Fruit fly (Drosophila melanogaster) whole organism, embryonic: ENCODE data around the gene CG32645.

Source experiments
- Bgb ChIP-seq: fragments of 200-800 bp; sonication (Bioruptor generic); IDR thresholded peaks from 2 replicates; pipeline ENCODE4 v1.3.6; 2022; ENCODE audit warnings: missing biosample characterization, missing genetic modification characterization; ENCODE audit not compliant: partially characterized antibody
- CG10209 ChIP-seq: fragments of 200-800 bp; sonication (Bioruptor generic); optimal IDR thresholded peaks from 3 replicates; lab custom pipeline; 2017; ENCODE audit warnings: missing biosample characterization, mild to moderate bottlenecking, missing genetic modification characterization, missing genetic modification reagents
- CG10431 ChIP-seq: fragments of 200-800 bp; sonication (Bioruptor generic); optimal IDR thresholded peaks from 3 replicates; lab custom pipeline; 2018; ENCODE audit warnings: missing biosample characterization, mild to moderate bottlenecking, missing genetic modification characterization
- CG11695 ChIP-seq: fragments of 200-800 bp; sonication (Bioruptor generic); IDR thresholded peaks from 3 replicates; pipeline ENCODE4 v1.3.6; 2022; ENCODE audit warnings: missing biosample characterization, missing genetic modification characterization
- CG12071 ChIP-seq: fragments of 200-800 bp; sonication (Bioruptor generic); optimal IDR thresholded peaks from 3 replicates; lab custom pipeline; 2018; ENCODE audit warnings: missing biosample characterization, mild to moderate bottlenecking, missing genetic modification characterization
- CG12236 ChIP-seq: fragments of 200-800 bp; sonication (Bioruptor generic); optimal IDR thresholded peaks from 2 replicates; lab custom pipeline; 2016; ENCODE audit warnings: missing biosample characterization, missing genetic modification characterization
- CG12769 ChIP-seq: fragments of 200-800 bp; sonication (Bioruptor generic); optimal IDR thresholded peaks from 2 replicates; lab custom pipeline; 2019; ENCODE audit warnings: missing biosample characterization, mild to moderate bottlenecking, missing genetic modification characterization, moderate library complexity
- CG14965 ChIP-seq: fragments of 200-800 bp; sonication (Bioruptor generic); optimal IDR thresholded peaks from 2 replicates; lab custom pipeline; 2016; ENCODE audit warnings: missing biosample characterization, missing genetic modification characterization, borderline replicate concordance
- CG17328 ChIP-seq: fragments of 200-800 bp; sonication (Bioruptor generic); IDR thresholded peaks from 2 replicates; pipeline ENCODE4 v1.3.6; 2022; ENCODE audit warnings: missing biosample characterization, missing genetic modification characterization
- CG17385 ChIP-seq: fragments of 200-800 bp; sonication (Bioruptor generic); optimal IDR thresholded peaks from 3 replicates; lab custom pipeline; 2018; ENCODE audit warnings: missing biosample characterization, mild to moderate bottlenecking, missing genetic modification characterization
- CG17912 ChIP-seq: fragments of 200-800 bp; sonication (Bioruptor generic); optimal IDR thresholded peaks from 2 replicates; lab custom pipeline; 2018; ENCODE audit warnings: missing biosample characterization, mild to moderate bottlenecking, missing genetic modification characterization
- CG18476 ChIP-seq: fragments of 200-800 bp; sonication (Bioruptor generic); optimal IDR thresholded peaks from 2 replicates; lab custom pipeline; 2016; ENCODE audit warnings: missing biosample characterization, mild to moderate bottlenecking, missing genetic modification characterization
- CG30403 ChIP-seq: fragments of 200-800 bp; sonication (Bioruptor generic); optimal IDR thresholded peaks from 3 replicates; lab custom pipeline; 2016; ENCODE audit warnings: missing biosample characterization, missing genetic modification characterization
- CG32532 ChIP-seq: fragments of 200-800 bp; sonication (Bioruptor generic); IDR thresholded peaks from 2 replicates; pipeline ENCODE4 v1.3.6; 2022; ENCODE audit warnings: missing biosample characterization, missing genetic modification characterization
- CG42726 ChIP-seq: fragments of 200-800 bp; sonication (Bioruptor generic); IDR thresholded peaks from 2 replicates; pipeline ENCODE4 v1.3.6; 2022; ENCODE audit warnings: missing biosample characterization, missing genetic modification characterization; ENCODE audit not compliant: partially characterized antibody
- CG4707 ChIP-seq: fragments of 200-800 bp; sonication (Bioruptor generic); optimal IDR thresholded peaks from 2 replicates; lab custom pipeline; 2018; ENCODE audit warnings: missing biosample characterization, mild to moderate bottlenecking, missing genetic modification characterization, moderate library complexity
- CG5180 ChIP-seq: fragments of 200-800 bp; sonication (Bioruptor generic); optimal IDR thresholded peaks from 3 replicates; lab custom pipeline; 2017; ENCODE audit warnings: missing biosample characterization, missing genetic modification characterization, mild to moderate bottlenecking, moderate library complexity, missing genetic modification reagents
- Dad ChIP-seq: fragments of 200-800 bp; sonication (Bioruptor generic); optimal IDR thresholded peaks from 3 replicates; lab custom pipeline; 2016; ENCODE audit warnings: missing biosample characterization, missing genetic modification characterization
- Dip3 ChIP-seq: fragments of 200-800 bp; sonication (Bioruptor generic); optimal IDR thresholded peaks from 3 replicates; lab custom pipeline; 2016; ENCODE audit warnings: missing biosample characterization, missing genetic modification characterization
- Fer1 ChIP-seq: fragments of 200-800 bp; sonication (Bioruptor generic); optimal IDR thresholded peaks from 2 replicates; lab custom pipeline; 2017; ENCODE audit warnings: missing biosample characterization, mild to moderate bottlenecking, missing genetic modification characterization
- H15 ChIP-seq: fragments of 200-800 bp; sonication (Bioruptor generic); IDR thresholded peaks from 3 replicates; pipeline ENCODE4 v1.3.6; 2022; ENCODE audit warnings: missing biosample characterization, missing genetic modification characterization
- HLHmδ ChIP-seq: fragments of 200-800 bp; sonication (Bioruptor generic); optimal IDR thresholded peaks from 2 replicates; lab custom pipeline; 2018; ENCODE audit warnings: missing biosample characterization, mild to moderate bottlenecking, missing genetic modification characterization, moderate library complexity
- Hr3 ChIP-seq: fragments of 200-800 bp; sonication (Bioruptor generic); optimal IDR thresholded peaks from 3 replicates; lab custom pipeline; 2016; ENCODE audit warnings: missing biosample characterization, missing genetic modification characterization
- Hr51 ChIP-seq, 2 experiments: fragments of 200-800 bp; sonication (Bioruptor generic); optimal IDR thresholded peaks; 2 replicates in 1 of 2; 3 replicates in 1 of 2; lab custom pipeline; 2016 to 2018; ENCODE audit warnings: missing biosample characterization in 2 of 2, missing genetic modification characterization in 2 of 2, mild to moderate bottlenecking in 1 of 2, moderate library complexity in 1 of 2
- Jarid2 ChIP-seq: fragments of 200-800 bp; sonication (Bioruptor generic); optimal IDR thresholded peaks from 3 replicates; lab custom pipeline; 2017; ENCODE audit warnings: mild to moderate bottlenecking, missing biosample characterization, missing genetic modification reagents, missing genetic modification characterization
- Meics ChIP-seq: fragments of 200-800 bp; sonication (Bioruptor generic); optimal IDR thresholded peaks from 2 replicates; lab custom pipeline; 2017; ENCODE audit warnings: missing biosample characterization, mild to moderate bottlenecking, missing genetic modification characterization
- Mrtf ChIP-seq: fragments of 200-800 bp; sonication (Bioruptor generic); IDR thresholded peaks from 3 replicates; pipeline ENCODE4 v1.3.6; 2022; ENCODE audit warnings: missing biosample characterization, missing genetic modification characterization
- Oaz ChIP-seq: fragments of 200-800 bp; sonication (Bioruptor generic); IDR thresholded peaks from 2 replicates; pipeline ENCODE4 v1.3.6; 2022; ENCODE audit warnings: missing biosample characterization, missing genetic modification characterization
- Sox100B ChIP-seq: fragments of 200-800 bp; sonication (Bioruptor generic); optimal IDR thresholded peaks from 3 replicates; lab custom pipeline; 2018; ENCODE audit warnings: missing biosample characterization, mild to moderate bottlenecking, missing genetic modification characterization
- Xrp1 ChIP-seq: fragments of 200-800 bp; sonication (Bioruptor generic); IDR thresholded peaks from 2 replicates; pipeline ENCODE4 v1.3.6; 2022; ENCODE audit warnings: missing biosample characterization, missing genetic modification characterization
- ab ChIP-seq: fragments of 200-800 bp; sonication (Bioruptor generic); optimal IDR thresholded peaks from 2 replicates; lab custom pipeline; 2016; ENCODE audit warnings: missing biosample characterization, missing genetic modification characterization
- ac ChIP-seq: fragments of 200-800 bp; sonication (Bioruptor generic); optimal IDR thresholded peaks from 3 replicates; lab custom pipeline; 2017; ENCODE audit warnings: missing biosample characterization, mild to moderate bottlenecking, missing genetic modification characterization
- amos ChIP-seq: fragments of 200-800 bp; sonication (Bioruptor generic); IDR thresholded peaks from 2 replicates; pipeline ENCODE4 v1.3.6; 2022; ENCODE audit warnings: missing biosample characterization, missing genetic modification characterization; ENCODE audit not compliant: partially characterized antibody
- bcd ChIP-seq: fragments of 200-800 bp; sonication (Bioruptor generic); optimal IDR thresholded peaks from 2 replicates; lab custom pipeline; 2017; ENCODE audit warnings: missing biosample characterization, mild to moderate bottlenecking, missing genetic modification characterization
- bsh ChIP-seq, 2 experiments: fragments of 200-800 bp; sonication (Bioruptor generic); optimal IDR thresholded peaks; 2 replicates each; lab custom pipeline; 2017 to 2018; ENCODE audit warnings: mild to moderate bottlenecking in 2 of 2, missing biosample characterization in 2 of 2, missing genetic modification characterization in 2 of 2, moderate library complexity in 1 of 2
- ci ChIP-seq: fragments of 200-800 bp; sonication (Bioruptor generic); IDR thresholded peaks from 3 replicates; pipeline ENCODE4 v1.3.6; 2022; ENCODE audit warnings: missing biosample characterization, missing genetic modification characterization
- dpn ChIP-seq, 2 experiments: fragments of 200-800 bp; sonication (Bioruptor generic); optimal IDR thresholded peaks; 3 replicates each; lab custom pipeline; 2016; ENCODE audit warnings: missing biosample characterization in 2 of 2, missing genetic modification characterization in 2 of 2
- eve ChIP-seq, 2 experiments: fragments of >200 bp; optimal IDR thresholded peaks; 2 replicates each; lab custom pipeline; 2017; ENCODE audit warnings: missing biosample characterization in 2 of 2, missing genetic modification characterization in 2 of 2
- exex ChIP-seq: fragments of 200-800 bp; sonication (Bioruptor generic); optimal IDR thresholded peaks from 4 replicates; lab custom pipeline; 2018; ENCODE audit warnings: missing biosample characterization, mild to moderate bottlenecking, missing genetic modification characterization, moderate library complexity
- gcm ChIP-seq: fragments of 200-800 bp; sonication (Bioruptor generic); optimal IDR thresholded peaks from 2 replicates; lab custom pipeline; 2019; ENCODE audit warnings: missing biosample characterization, mild to moderate bottlenecking, missing genetic modification characterization, moderate library complexity
- mld ChIP-seq: fragments of 200-800 bp; sonication (Bioruptor generic); IDR thresholded peaks from 3 replicates; pipeline ENCODE4 v1.3.6; 2022; ENCODE audit warnings: missing biosample characterization, missing genetic modification characterization; ENCODE audit not compliant: partially characterized antibody
- sens ChIP-seq: fragments of 200-800 bp; sonication (Bioruptor generic); peaks from one replicate; lab custom pipeline; 2016; ENCODE audit warnings: missing biosample characterization, missing genetic modification characterization
- shn ChIP-seq: fragments of 200-800 bp; sonication (Bioruptor generic); optimal IDR thresholded peaks from 3 replicates; lab custom pipeline; 2016; ENCODE audit warnings: missing biosample characterization, missing genetic modification characterization
- sisA ChIP-seq: fragments of 200-800 bp; sonication (Bioruptor generic); IDR thresholded peaks from 2 replicates; pipeline ENCODE4 v1.3.6; 2022; ENCODE audit warnings: missing biosample characterization, missing genetic modification characterization
- slou ChIP-seq: fragments of 200-800 bp; sonication (Bioruptor generic); optimal IDR thresholded peaks from 3 replicates; lab custom pipeline; 2016; ENCODE audit warnings: missing biosample characterization, missing genetic modification characterization
- so ChIP-seq: fragments of 200-800 bp; sonication (Bioruptor generic); IDR thresholded peaks from 3 replicates; pipeline ENCODE4 v1.3.6; 2022; ENCODE audit warnings: missing biosample characterization, missing genetic modification characterization
- sob ChIP-seq: fragments of 200-800 bp; sonication (Bioruptor generic); IDR thresholded peaks from 2 replicates; pipeline ENCODE4 v1.3.6; 2022; ENCODE audit warnings: missing biosample characterization, missing genetic modification characterization
- zen ChIP-seq: fragments of 200-800 bp; sonication (Bioruptor generic); optimal IDR thresholded peaks from 3 replicates; lab custom pipeline; 2018; ENCODE audit warnings: missing biosample characterization, mild to moderate bottlenecking, missing genetic modification characterization, moderate library complexity

Gene CG32645

dm6 chrX:13143100-13143499 is 4.1 kb downstream of the CG32645 start (continued):
- TF ChIP-seq CG12769 (tag; lab: Kevin White, UChicago) (no peak), mld (GFP tag; lab: Robert Waterston, UW) (no peak), Fer1 (GFP tag; lab: Kevin White, UChicago) (no peak), Mrtf (GFP tag; lab: Robert Waterston, UW) (no peak), Hr3 (GFP tag; lab: Kevin White, UChicago) (peak; percentile 5), CG4707 (no peak), so (GFP tag; lab: Robert Waterston, UW) (0 out of 3 replicates have a peak, but pooled peaks have one; percentile 13), Oaz (GFP tag; lab: Robert Waterston, UW) (no peak), sens (peak; percentile 46), CG32532 (GFP tag; lab: Robert Waterston, UW) (peak; percentile 28; the same call in 1 of the 2 replicates), HLHmδ (GFP tag; lab: Kevin White, UChicago) (no peak), bsh (GFP tag; optimal IDR thresholded peaks at IDR 0.05; lab: Kevin White, UChicago) (peak; percentile 47), Hr51 (GFP tag; optimal IDR thresholded peaks at IDR 0.05; lab: Kevin White, UChicago) (peak in 1 of 2 experiments; percentile 78), CG17328 (GFP tag; lab: Robert Waterston, UW) (peak; percentile 59), exex (tag; lab: Kevin White, UChicago) (no peak), CG30403 (peak; percentile 18), Dad (GFP tag; lab: Kevin White, UChicago) (no peak), Meics (GFP tag; lab: Kevin White, UChicago) (no peak), amos (GFP tag; lab: Robert Waterston, UW) (no peak), CG17385 (peak; percentile 61), zen (peak; percentile 81), gcm (GFP tag; lab: Kevin White, UChicago) (peak; percentile 28), ci (peak; percentile 58; the same call in 2 of the 3 replicates), Sox100B (peak; percentile 45), shn (GFP tag; lab: Kevin White, UChicago) (no peak), sisA (0 out of 2 replicates have a peak, but pooled peaks have one; percentile 40), Dip3 (GFP tag; lab: Kevin White, UChicago) (no peak), CG42726 (GFP tag; lab: Robert Waterston, UW) (no peak), CG14965 (GFP tag; lab: Kevin White, UChicago) (no peak), ab (GFP tag; lab: Kevin White, UChicago) (no peak), dpn (GFP tag; optimal IDR thresholded peaks at IDR 0.05; lab: Kevin White, UChicago) (peak in 1 of 2 experiments; percentile 36), CG11695 (GFP tag; lab: Robert Waterston, UW) (peak; percentile 52; the same call in 1 of the 3 replicates), slou (GFP tag; lab: Kevin White, UChicago) (no peak), CG18476 (GFP tag; lab: Kevin White, UChicago) (no peak), Jarid2 (no peak), CG12071 (GFP tag; lab: Kevin White, UChicago) (no peak), eve (GFP tag; optimal IDR thresholded peaks at IDR 0.05; lab: Kevin White, UChicago) (peak in 1 of 2 experiments; percentile 50), CG10431 (GFP tag; lab: Kevin White, UChicago) (no peak), CG5180 (GFP tag; lab: Kevin White, UChicago) (peak; percentile 10), Bgb (no peak), CG12236 (no peak), bcd (peak; percentile 9), Xrp1 (GFP tag; lab: Robert Waterston, UW) (peak; percentile 65; the same call in 1 of the 2 replicates), CG17912 (no peak), CG10209 (GFP tag; lab: Kevin White, UChicago) (peak; percentile 36), ac (GFP tag; lab: Kevin White, UChicago) (no peak), H15 (GFP tag; lab: Robert Waterston, UW) (0 out of 3 replicates have a peak, but pooled peaks have one; percentile 38), sob (GFP tag; lab: Robert Waterston, UW) (peak; percentile 42; the same call in 1 of the 2 replicates)
